Fruit fly (Drosophila melanogaster) whole organism, embryonic: ENCODE results near the gene CG14329.
A peak's percentile ranks its signal among the peaks of the same experiment; 100 is the strongest.

Experiments used
- Awh ChIP-seq: fragments of 200-800 bp; sonication (Bioruptor generic); IDR thresholded peaks from 2 replicates; pipeline ENCODE4, ENCODE4 v1.3.6; 2022; ENCODE audit warnings: missing biosample characterization, missing genetic modification characterization
- B-H1 ChIP-seq: fragments of 200-800 bp; sonication (Bioruptor generic); IDR thresholded peaks from 3 replicates; pipeline ENCODE4 v1.3.6; 2022; ENCODE audit warnings: missing biosample characterization, missing genetic modification characterization
- CG10431 ChIP-seq: fragments of 200-800 bp; sonication (Bioruptor generic); optimal IDR thresholded peaks from 3 replicates; lab custom pipeline; 2018; ENCODE audit warnings: missing biosample characterization, mild to moderate bottlenecking, missing genetic modification characterization
- CG10462 ChIP-seq: fragments of 200-800 bp; sonication (Bioruptor generic); optimal IDR thresholded peaks from 2 replicates; lab custom pipeline; 2016; ENCODE audit warnings: missing biosample characterization, missing genetic modification characterization
- CG10654 ChIP-seq: fragments of 200-800 bp; sonication (Bioruptor generic); optimal IDR thresholded peaks from 2 replicates; lab custom pipeline; 2016; ENCODE audit warnings: missing biosample characterization, missing genetic modification characterization
- CG12744 ChIP-seq: fragments of 200-800 bp; sonication (Bioruptor generic); optimal IDR thresholded peaks from 2 replicates; lab custom pipeline; 2016; ENCODE audit warnings: missing biosample characterization, missing genetic modification characterization
- CG13123 ChIP-seq: fragments of 200-800 bp; sonication (Bioruptor generic); optimal IDR thresholded peaks from 2 replicates; lab custom pipeline; 2016; ENCODE audit warnings: missing biosample characterization, missing genetic modification characterization
- CG15073 ChIP-seq: fragments of 200-800 bp; sonication (Bioruptor generic); optimal IDR thresholded peaks from 2 replicates; lab custom pipeline; 2016; ENCODE audit warnings: missing biosample characterization, missing genetic modification characterization
- CG15514 ChIP-seq: fragments of 200-800 bp; sonication (Bioruptor generic); optimal IDR thresholded peaks from 3 replicates; lab custom pipeline; 2017; ENCODE audit warnings: missing biosample characterization, missing genetic modification characterization, mild to moderate bottlenecking, moderate library complexity, missing genetic modification reagents
- CG16813 ChIP-seq: fragments of 200-800 bp; sonication (Bioruptor generic); IDR thresholded peaks from 3 replicates; pipeline ENCODE4 v1.3.6; 2022; ENCODE audit warnings: missing biosample characterization, missing genetic modification characterization; ENCODE audit not compliant: partially characterized antibody
- CG1832 ChIP-seq: fragments of 200-800 bp; sonication (Bioruptor generic); optimal IDR thresholded peaks from 2 replicates; lab custom pipeline; 2017; ENCODE audit warnings: missing biosample characterization, mild to moderate bottlenecking, missing genetic modification characterization, inconsistent platforms
- CG18619 ChIP-seq: fragments of 200-800 bp; sonication (Bioruptor generic); optimal IDR thresholded peaks from 3 replicates; lab custom pipeline; 2017; ENCODE audit warnings: missing biosample characterization, mild to moderate bottlenecking, missing genetic modification characterization
- CG2678 ChIP-seq: fragments of 200-800 bp; sonication (Bioruptor generic); optimal IDR thresholded peaks from 3 replicates; lab custom pipeline; 2019; ENCODE audit warnings: missing biosample characterization, mild to moderate bottlenecking, missing genetic modification characterization, moderate library complexity
- CG31441 ChIP-seq: fragments of 200-800 bp; sonication (Bioruptor generic); IDR thresholded peaks from 2 replicates; pipeline ENCODE4 v1.3.6; 2022; ENCODE audit warnings: missing biosample characterization, missing genetic modification characterization
- CG3281 ChIP-seq: fragments of 200-800 bp; sonication (Bioruptor generic); optimal IDR thresholded peaks from 3 replicates; lab custom pipeline; 2017; ENCODE audit warnings: missing biosample characterization, mild to moderate bottlenecking, missing genetic modification characterization
- CG34224 ChIP-seq: fragments of 200-800 bp; sonication (Bioruptor generic); IDR thresholded peaks from 3 replicates; pipeline ENCODE4 v1.3.6; 2022; ENCODE audit warnings: missing biosample characterization, missing genetic modification characterization; ENCODE audit not compliant: partially characterized antibody
- CG4282 ChIP-seq: fragments of 200-800 bp; sonication (Bioruptor generic); optimal IDR thresholded peaks from 2 replicates; lab custom pipeline; 2016; ENCODE audit warnings: missing biosample characterization, missing genetic modification characterization
- CG7928 ChIP-seq: fragments of 200-800 bp; sonication (Bioruptor generic); optimal IDR thresholded peaks from 2 replicates; lab custom pipeline; 2017; ENCODE audit warnings: missing biosample characterization, mild to moderate bottlenecking, missing genetic modification characterization
- CG8765 ChIP-seq: fragments of 200-800 bp; sonication (Bioruptor generic); IDR thresholded peaks from 2 replicates; pipeline ENCODE4 v1.3.6; 2022; ENCODE audit warnings: missing biosample characterization, missing genetic modification characterization
- CG8944 ChIP-seq: fragments of 200-800 bp; sonication (Bioruptor generic); optimal IDR thresholded peaks from 3 replicates; lab custom pipeline; 2016; ENCODE audit warnings: missing biosample characterization, missing genetic modification characterization
- CG9876 ChIP-seq: fragments of 200-800 bp; sonication (Bioruptor generic); optimal IDR thresholded peaks from 2 replicates; lab custom pipeline; 2016; ENCODE audit warnings: missing biosample characterization, missing genetic modification characterization
- CG9932 ChIP-seq: fragments of 200-800 bp; sonication (Bioruptor generic); IDR thresholded peaks from 2 replicates; pipeline ENCODE4 v1.3.6; 2022; ENCODE audit warnings: missing biosample characterization, missing genetic modification characterization
- D ChIP-seq, 2 experiments: fragments of 200-800 bp in 1 of 2; fragments of >200 bp in 1 of 2; sonication (Bioruptor generic) in 1 of 2; optimal IDR thresholded peaks; 2 replicates in 1 of 2; 3 replicates in 1 of 2; lab custom pipeline; 2017; ENCODE audit warnings: mild to moderate bottlenecking in 1 of 2, missing biosample characterization in 1 of 2, missing genetic modification characterization in 1 of 2, missing genetic modification reagents in 1 of 2
- D19A ChIP-seq: fragments of 200-800 bp; optimal IDR thresholded peaks from 3 replicates; lab custom pipeline; 2019; ENCODE audit warnings: missing biosample characterization, mild to moderate bottlenecking, missing genetic modification characterization, moderate library complexity
- Hand ChIP-seq: fragments of 200-800 bp; sonication (Bioruptor generic); optimal IDR thresholded peaks from 2 replicates; lab custom pipeline; 2017; ENCODE audit warnings: mild to moderate bottlenecking, missing biosample characterization, missing genetic modification reagents, missing genetic modification characterization
- Hmx ChIP-seq: fragments of 200-800 bp; sonication (Bioruptor generic); optimal IDR thresholded peaks from 2 replicates; lab custom pipeline; 2016; ENCODE audit warnings: missing biosample characterization, missing genetic modification characterization
- Lhr ChIP-seq: fragments of 200-800 bp; sonication (Bioruptor generic); optimal IDR thresholded peaks from 3 replicates; lab custom pipeline; 2017; ENCODE audit warnings: mild to moderate bottlenecking, missing biosample characterization, missing genetic modification reagents, missing genetic modification characterization
- Lpt ChIP-seq: fragments of >200 bp; optimal IDR thresholded peaks from 2 replicates; lab custom pipeline; 2018; ENCODE audit warnings: missing biosample characterization, missing genetic modification characterization
- Mes4 ChIP-seq: fragments of 200-800 bp; sonication (Bioruptor generic); optimal IDR thresholded peaks from 2 replicates; lab custom pipeline; 2016; ENCODE audit warnings: missing biosample characterization, missing genetic modification characterization
- Poxn ChIP-seq: fragments of 200-800 bp; sonication (Bioruptor generic); IDR thresholded peaks from 2 replicates; pipeline ENCODE4 v1.3.6; 2022; ENCODE audit warnings: missing biosample characterization, missing genetic modification characterization
- Ravus ChIP-seq: fragments of 200-800 bp; sonication (Bioruptor generic); IDR thresholded peaks from 2 replicates; pipeline ENCODE4 v1.3.6; 2022; ENCODE audit warnings: missing biosample characterization, missing genetic modification characterization
- Ssrp ChIP-seq: fragments of 200-800 bp; sonication (Bioruptor generic); optimal IDR thresholded peaks from 2 replicates; lab custom pipeline; 2018; ENCODE audit warnings: missing biosample characterization, mild to moderate bottlenecking, missing genetic modification characterization, moderate library complexity
- Stat92E ChIP-seq, 3 experiments: fragments of >200 bp in 2 of 3; fragments of 200-800 bp in 1 of 3; sonication (Bioruptor generic) in 1 of 3; optimal IDR thresholded peaks; 2 replicates each; lab custom pipeline; 2017 to 2019; ENCODE audit warnings: missing biosample characterization in 3 of 3, missing genetic modification characterization in 3 of 3, mild to moderate bottlenecking in 1 of 3, moderate library complexity in 1 of 3
- YL-1 ChIP-seq: fragments of 200-800 bp; sonication (Bioruptor generic); optimal IDR thresholded peaks from 3 replicates; lab custom pipeline; 2017; ENCODE audit warnings: missing biosample characterization, mild to moderate bottlenecking, missing genetic modification characterization
- crol ChIP-seq: fragments of 200-800 bp; sonication (Bioruptor generic); IDR thresholded peaks from 2 replicates; pipeline ENCODE4 v1.3.6; 2022; ENCODE audit warnings: missing biosample characterization, missing genetic modification characterization
- dan ChIP-seq: fragments of 200-800 bp; sonication (Bioruptor generic); IDR thresholded peaks from 2 replicates; pipeline ENCODE4 v1.3.6; 2022; ENCODE audit warnings: missing biosample characterization, missing genetic modification characterization
- dati ChIP-seq: fragments of 200-800 bp; sonication (Bioruptor generic); IDR thresholded peaks from 2 replicates; pipeline ENCODE4 v1.3.6; 2022; ENCODE audit warnings: missing biosample characterization, missing genetic modification characterization
- dmrt99B ChIP-seq: fragments of 200-800 bp; sonication (Bioruptor generic); optimal IDR thresholded peaks from 2 replicates; lab custom pipeline; 2018; ENCODE audit warnings: missing biosample characterization, mild to moderate bottlenecking, missing genetic modification characterization, moderate library complexity
- dysf ChIP-seq: fragments of 200-800 bp; sonication (Bioruptor generic); IDR thresholded peaks from 3 replicates; pipeline ENCODE4 v1.3.6; 2022; ENCODE audit warnings: missing biosample characterization, missing genetic modification characterization
- fd3F ChIP-seq: fragments of 200-800 bp; sonication (Bioruptor generic); optimal IDR thresholded peaks from 2 replicates; lab custom pipeline; 2018; ENCODE audit warnings: missing biosample characterization, mild to moderate bottlenecking, missing genetic modification characterization, moderate library complexity
- gce ChIP-seq: fragments of 200-800 bp; sonication (Bioruptor generic); IDR thresholded peaks from 3 replicates; pipeline ENCODE4 v1.3.6; 2022; ENCODE audit warnings: missing biosample characterization, missing genetic modification characterization
- lola ChIP-seq, 3 experiments: fragments of >200 bp in 2 of 3; fragments of 200-800 bp in 1 of 3; sonication (Bioruptor generic) in 1 of 3; optimal IDR thresholded peaks; 2 replicates each; lab custom pipeline; 2017 to 2019; ENCODE audit warnings: missing biosample characterization in 3 of 3, missing genetic modification characterization in 3 of 3, mild to moderate bottlenecking in 1 of 3, moderate library complexity in 1 of 3
- mirr ChIP-seq: fragments of 200-800 bp; sonication (Bioruptor generic); optimal IDR thresholded peaks from 3 replicates; lab custom pipeline; 2018; ENCODE audit warnings: missing biosample characterization, mild to moderate bottlenecking, missing genetic modification characterization
- nmo ChIP-seq: fragments of 200-800 bp; sonication (Bioruptor generic); optimal IDR thresholded peaks from 2 replicates; lab custom pipeline; 2018; ENCODE audit warnings: missing biosample characterization, mild to moderate bottlenecking, missing genetic modification characterization, moderate library complexity
- pita ChIP-seq: fragments of 200-800 bp; sonication (Bioruptor generic); optimal IDR thresholded peaks from 2 replicates; lab custom pipeline; 2017; ENCODE audit warnings: missing biosample characterization, mild to moderate bottlenecking, missing genetic modification characterization
- prd ChIP-seq, 3 experiments: fragments of >200 bp in 2 of 3; fragments of 200-800 bp in 1 of 3; sonication (Bioruptor generic) in 1 of 3; optimal IDR thresholded peaks in 2 of 3; IDR thresholded peaks in 1 of 3; 2 replicates in 2 of 3; 3 replicates in 1 of 3; pipeline versions ENCODE4 v1.3.6 to Lab custom; 2017 to 2022; ENCODE audit warnings: missing biosample characterization in 1 of 3, missing genetic modification characterization in 1 of 3
- psq ChIP-seq: fragments of 200-800 bp; sonication (Bioruptor generic); optimal IDR thresholded peaks from 2 replicates; lab custom pipeline; 2017; ENCODE audit warnings: missing biosample characterization, missing genetic modification characterization
- sob ChIP-seq: fragments of 200-800 bp; sonication (Bioruptor generic); IDR thresholded peaks from 2 replicates; pipeline ENCODE4 v1.3.6; 2022; ENCODE audit warnings: missing biosample characterization, missing genetic modification characterization
- vfl ChIP-seq: fragments of 200-800 bp; sonication (Bioruptor generic); optimal IDR thresholded peaks from 2 replicates; lab custom pipeline; 2016; ENCODE audit warnings: missing biosample characterization, missing genetic modification characterization
- wek ChIP-seq: fragments of 200-800 bp; sonication (Bioruptor generic); optimal IDR thresholded peaks from 3 replicates; lab custom pipeline; 2018; ENCODE audit warnings: missing biosample characterization, mild to moderate bottlenecking, missing genetic modification characterization, moderate library complexity

Gene CG14329

dm6 chr3R:17603717-17604116 is 5.4 kb upstream of the CG14329 start (continued):
- TF ChIP-seq gce (GFP tag; lab: Robert Waterston, UW) (no peak), wek (GFP tag; lab: Kevin White, UChicago) (no peak), dmrt99B (tag; lab: Kevin White, UChicago) (no peak), dysf (no peak), Lhr (GFP tag; lab: Kevin White, UChicago) (no peak), CG15514 (GFP tag; lab: Kevin White, UChicago) (peak; percentile 11), mirr (peak; percentile 85), Lpt (GFP tag; lab: Kevin White, UChicago) (no peak), Hmx (GFP tag; lab: Kevin White, UChicago) (no peak), Ssrp (tag; lab: Kevin White, UChicago) (no peak), CG31441 (GFP tag; lab: Robert Waterston, UW) (no peak), Stat92E (GFP tag; optimal IDR thresholded peaks at IDR 0.05; lab: Kevin White, UChicago) (no peak), CG18619 (no peak), CG2678 (tag; lab: Kevin White, UChicago) (no peak), Ravus (no peak), lola (GFP tag; optimal IDR thresholded peaks at IDR 0.05; lab: Kevin White, UChicago) (no peak), CG10431 (GFP tag; lab: Kevin White, UChicago) (no peak), CG15073 (GFP tag; lab: Kevin White, UChicago) (no peak), Mes4 (GFP tag; lab: Kevin White, UChicago) (no peak), CG4282 (GFP tag; lab: Kevin White, UChicago) (no peak), psq (GFP tag; lab: Kevin White, UChicago) (no peak), sob (GFP tag; lab: Robert Waterston, UW) (no peak), vfl (no peak), B-H1 (no peak), CG10654 (GFP tag; lab: Kevin White, UChicago) (no peak), CG9876 (GFP tag; lab: Kevin White, UChicago) (no peak), dan (GFP tag; lab: Robert Waterston, UW) (no peak), CG10462 (GFP tag; lab: Kevin White, UChicago) (no peak), CG9932 (peak; percentile 32; the same call in 1 of the 2 replicates), CG1832 (GFP tag; lab: Kevin White, UChicago) (no peak), dati (no peak), fd3F (no peak), Awh (GFP tag; lab: Robert Waterston, UW) (no peak), CG8765 (GFP tag; lab: Robert Waterston, UW) (no peak), D19A (no peak), Poxn (GFP tag; lab: Robert Waterston, UW) (no peak), D (optimal IDR thresholded peaks at IDR 0.05; lab: Kevin White, UChicago) (peak; percentile 59), D (GFP tag; optimal IDR thresholded peaks at IDR 0.05; lab: Kevin White, UChicago) (no peak), CG12744 (no peak), CG34224 (GFP tag; lab: Robert Waterston, UW) (peak; percentile 26; the same call in 1 of the 3 replicates), CG8944 (GFP tag; lab: Kevin White, UChicago) (no peak), YL-1 (no peak), nmo (GFP tag; lab: Kevin White, UChicago) (no peak), prd (optimal IDR thresholded peaks at IDR 0.05; lab: Kevin White, UChicago) (no peak), prd (GFP tag; IDR thresholded peaks at IDR 0.05; lab: Robert Waterston, UW) (no peak), CG13123 (GFP tag; lab: Kevin White, UChicago) (no peak), Hand (GFP tag; lab: Kevin White, UChicago) (no peak), pita (peak; percentile 57), crol (GFP tag; lab: Robert Waterston, UW) (peak; percentile 90), CG16813 (GFP tag; lab: Robert Waterston, UW) (peak; percentile 11; the same call in 1 of the 3 replicates), CG3281 (GFP tag; lab: Kevin White, UChicago) (no peak), CG7928 (GFP tag; lab: Kevin White, UChicago) (no peak)
